Worm (Caenorhabditis elegans) whole organism, L4 larva: Measurements from ENCODE around the gene F40F9.10.

Experiments
- ZK546.5 ChIP-seq, 2 experiments: sonication (generic microtip); optimal IDR thresholded peaks; 2 replicates each; lab custom pipeline; 2017; ENCODE audit warnings: missing biosample characterization in 2 of 2, missing genetic modification characterization in 2 of 2
- aly-2 ChIP-seq: sonication (generic microtip); optimal IDR thresholded peaks from 2 replicates; lab custom pipeline; 2018; ENCODE audit warnings: missing biosample characterization, missing genetic modification characterization
- ama-1 ChIP-seq: fragments of 150-350 bp; optimal IDR thresholded peaks from 2 replicates; lab custom pipeline; 2014; ENCODE audit warnings: inconsistent platforms, mixed read lengths
- arid-1 ChIP-seq: fragments of 200-800 bp; sonication (Bioruptor generic); conservative IDR thresholded peaks from 2 replicates; pipeline ENCODE4 v1.3.6; 2022; ENCODE audit warnings: missing genetic modification reagents, missing genetic modification characterization, missing compliant biosample characterization
- attf-4 ChIP-seq: sonication (generic microtip); optimal IDR thresholded peaks from 3 replicates; lab custom pipeline; 2017; ENCODE audit warnings: missing biosample characterization, missing genetic modification characterization
- ceh-20 ChIP-seq: fragments of 200-800 bp; sonication (Bioruptor generic); IDR thresholded peaks from 2 replicates; pipeline ENCODE4 v1.3.6; 2022; ENCODE audit warnings: missing genetic modification reagents, missing genetic modification characterization, missing compliant biosample characterization
- ceh-28 ChIP-seq: fragments of 150-350 bp; optimal IDR thresholded peaks from 2 replicates; lab custom pipeline; 2014; ENCODE audit warnings: missing biosample characterization, missing genetic modification reagents, missing genetic modification characterization
- ceh-32 ChIP-seq: sonication (generic microtip); optimal IDR thresholded peaks from 2 replicates; lab custom pipeline; 2016; ENCODE audit warnings: mild to moderate bottlenecking, missing genetic modification characterization, missing compliant biosample characterization; ENCODE audit not compliant: poor library complexity
- ceh-62 ChIP-seq: sonication (generic microtip); optimal IDR thresholded peaks from 2 replicates; lab custom pipeline; 2017; ENCODE audit warnings: missing biosample characterization, missing genetic modification characterization
- ceh-82 ChIP-seq: sonication (generic microtip); optimal IDR thresholded peaks from 2 replicates; lab custom pipeline; 2017; ENCODE audit warnings: missing biosample characterization, missing genetic modification characterization
- daf-16 ChIP-seq, 3 experiments: sonication (generic microtip); optimal IDR thresholded peaks; 2 replicates each; lab custom pipeline; 2016 to 2017; ENCODE audit warnings: missing genetic modification characterization in 3 of 3, missing genetic modification reagents in 3 of 3, mild to moderate bottlenecking in 2 of 3, missing compliant biosample characterization in 2 of 3, missing biosample characterization in 1 of 3, moderate library complexity in 1 of 3
- daf-8 ChIP-seq: fragments of 200-800 bp; sonication (Bioruptor generic); IDR thresholded peaks from 2 replicates; pipeline ENCODE4 v1.3.6; 2022; ENCODE audit warnings: missing genetic modification characterization, missing compliant biosample characterization
- dmd-6 ChIP-seq: fragments of 200-800 bp; sonication (Bioruptor generic); IDR thresholded peaks from 2 replicates; pipeline ENCODE4 v1.3.6; 2022; ENCODE audit warnings: missing genetic modification reagents, missing genetic modification characterization, missing compliant biosample characterization
- dmd-8 ChIP-seq: fragments of 200-800 bp; sonication (Bioruptor generic); IDR thresholded peaks from 2 replicates; pipeline ENCODE4 v1.3.6; 2022; ENCODE audit warnings: missing genetic modification characterization, missing compliant biosample characterization
- dmd-9 ChIP-seq: fragments of 200-800 bp; sonication (Bioruptor generic); IDR thresholded peaks from 2 replicates; pipeline ENCODE4 v1.3.6; 2022; ENCODE audit warnings: missing genetic modification reagents, missing genetic modification characterization, missing compliant biosample characterization
- duxl-1 ChIP-seq: sonication (generic microtip); optimal IDR thresholded peaks from 2 replicates; lab custom pipeline; 2016; ENCODE audit warnings: mild to moderate bottlenecking, missing genetic modification characterization, moderate library complexity, missing compliant biosample characterization; ENCODE audit not compliant: poor library complexity
- gei-8 ChIP-seq: fragments of 200-800 bp; sonication (Bioruptor generic); optimal IDR thresholded peaks from 2 replicates; lab custom pipeline; 2018; ENCODE audit warnings: mild to moderate bottlenecking, missing genetic modification characterization, missing compliant biosample characterization
- hlh-11 ChIP-seq: fragments of 200-800 bp; sonication (Bioruptor generic); optimal IDR thresholded peaks from 2 replicates; lab custom pipeline; 2018; ENCODE audit warnings: mild to moderate bottlenecking, missing genetic modification characterization, missing compliant biosample characterization
- hlh-30 ChIP-seq: sonication (generic microtip); optimal IDR thresholded peaks from 2 replicates; lab custom pipeline; 2017; ENCODE audit warnings: antibody characterized with exemption, mild to moderate bottlenecking, missing genetic modification characterization, missing compliant biosample characterization; ENCODE audit not compliant: insufficient read depth
- lin-13 ChIP-seq: fragments of 150-350 bp; optimal IDR thresholded peaks from 2 replicates; lab custom pipeline; 2014; ENCODE audit warnings: missing biosample characterization, missing genetic modification reagents, missing genetic modification characterization
- lin-29 ChIP-seq: fragments of 200-800 bp; sonication (Bioruptor generic); IDR thresholded peaks from 2 replicates; pipeline ENCODE4 v1.3.6; 2022; ENCODE audit warnings: missing genetic modification reagents, missing genetic modification characterization, missing compliant biosample characterization
- lin-38 ChIP-seq: fragments of 200-800 bp; sonication (Bioruptor generic); IDR thresholded peaks from 2 replicates; pipeline ENCODE4 v1.3.6; 2022; ENCODE audit warnings: missing genetic modification reagents, missing genetic modification characterization, missing compliant biosample characterization
- lin-39 ChIP-seq: fragments of 150-350 bp; optimal IDR thresholded peaks from 2 replicates; lab custom pipeline; 2014; ENCODE audit warnings: missing biosample characterization, missing genetic modification reagents, missing genetic modification characterization
- lir-3 ChIP-seq: sonication (generic microtip); optimal IDR thresholded peaks from 2 replicates; lab custom pipeline; 2016; ENCODE audit warnings: mild to moderate bottlenecking, missing genetic modification characterization, missing compliant biosample characterization
- madf-5 ChIP-seq, 2 experiments: fragments of 200-800 bp; sonication (Bioruptor generic); IDR thresholded peaks; 2 replicates each; pipeline ENCODE4 v1.3.6; 2022; ENCODE audit warnings: missing compliant biosample characterization in 2 of 2, missing genetic modification characterization in 2 of 2
- mdl-1 ChIP-seq, 2 experiments: fragments of 150-350 bp in 1 of 2; sonication (generic microtip) in 1 of 2; optimal IDR thresholded peaks; 2 replicates each; lab custom pipeline; 2014 to 2017; ENCODE audit warnings: missing biosample characterization in 2 of 2, missing genetic modification characterization in 2 of 2
- mep-1 ChIP-seq: fragments of 150-350 bp; sonication (generic microtip); optimal IDR thresholded peaks from 3 replicates; lab custom pipeline; 2014; ENCODE audit warnings: missing biosample characterization, missing genetic modification characterization
- nhr-11 ChIP-seq: fragments of 150-350 bp; optimal IDR thresholded peaks from 2 replicates; lab custom pipeline; 2014; ENCODE audit warnings: missing biosample characterization, missing genetic modification characterization
- nhr-25 ChIP-seq: sonication (generic microtip); optimal IDR thresholded peaks from 2 replicates; lab custom pipeline; 2017; ENCODE audit warnings: missing genetic modification characterization, mild to moderate bottlenecking, missing compliant biosample characterization, antibody characterized with exemption, moderate library complexity, borderline replicate concordance; ENCODE audit not compliant: insufficient read depth
- nhr-28 ChIP-seq: fragments of 150-350 bp; optimal IDR thresholded peaks from 2 replicates; lab custom pipeline; 2014; ENCODE audit warnings: missing biosample characterization, missing genetic modification characterization
- nhr-41 ChIP-seq: fragments of 200-800 bp; sonication (Bioruptor generic); IDR thresholded peaks from 2 replicates; pipeline ENCODE4 v1.3.6; 2022; ENCODE audit warnings: missing genetic modification reagents, missing genetic modification characterization, missing compliant biosample characterization
- nhr-48 ChIP-seq: sonication (generic microtip); optimal IDR thresholded peaks from 2 replicates; lab custom pipeline; 2016; ENCODE audit warnings: mild to moderate bottlenecking, missing genetic modification characterization, missing compliant biosample characterization
- nhr-6 ChIP-seq: fragments of 150-350 bp; optimal IDR thresholded peaks from 2 replicates; lab custom pipeline; 2014; ENCODE audit warnings: missing biosample characterization, missing genetic modification characterization
- php-3 ChIP-seq: fragments of 200-800 bp; sonication (Bioruptor generic); IDR thresholded peaks from 2 replicates; pipeline ENCODE4 v1.3.6; 2022; ENCODE audit warnings: missing genetic modification reagents, missing genetic modification characterization, missing compliant biosample characterization
- pqm-1 ChIP-seq: sonication (generic microtip); optimal IDR thresholded peaks from 2 replicates; lab custom pipeline; 2017; ENCODE audit warnings: missing biosample characterization, missing genetic modification characterization
- rbr-2 ChIP-seq: sonication (generic microtip); optimal IDR thresholded peaks from 2 replicates; lab custom pipeline; 2016; ENCODE audit warnings: missing genotype, missing genetic modification characterization, missing compliant biosample characterization
- set-16 ChIP-seq: fragments of 200-800 bp; sonication (Bioruptor generic); IDR thresholded peaks from 2 replicates; pipeline ENCODE4 v1.3.6; 2022; ENCODE audit warnings: missing genetic modification reagents, missing genetic modification characterization, missing compliant biosample characterization
- skn-1 ChIP-seq: fragments of 150-350 bp; optimal IDR thresholded peaks from 2 replicates; lab custom pipeline; 2014; ENCODE audit warnings: missing biosample characterization, missing genetic modification characterization
- tag-97 ChIP-seq: fragments of 200-800 bp; sonication (Bioruptor generic); IDR thresholded peaks from 2 replicates; pipeline ENCODE4 v1.3.6; 2022; ENCODE audit warnings: missing genetic modification characterization, missing compliant biosample characterization
- tra-1 ChIP-seq: fragments of 200-800 bp; sonication (Bioruptor generic); IDR thresholded peaks from 2 replicates; pipeline ENCODE4 v1.3.6; 2022; ENCODE audit warnings: missing genetic modification reagents, missing genetic modification characterization, missing compliant biosample characterization
- unc-130 ChIP-seq: sonication (generic microtip); optimal IDR thresholded peaks from 2 replicates; lab custom pipeline; 2016; ENCODE audit warnings: missing genetic modification reagents, missing genetic modification characterization, missing compliant biosample characterization
- unc-39 ChIP-seq: sonication (generic microtip); optimal IDR thresholded peaks from 2 replicates; lab custom pipeline; 2017; ENCODE audit warnings: missing biosample characterization, missing genetic modification characterization
- unc-62 ChIP-seq, 3 experiments: fragments of 150-350 bp in 1 of 3; sonication (generic microtip); optimal IDR thresholded peaks in 2 of 3; peaks in 1 of 3; 1 replicate in 1 of 3; 2 replicates in 2 of 3; lab custom pipeline; 2014 to 2017; ENCODE audit warnings: missing biosample characterization in 3 of 3, missing genetic modification characterization in 3 of 3, missing genetic modification reagents in 3 of 3, missing genotype in 1 of 3
- zag-1 ChIP-seq: fragments of 150-350 bp; optimal IDR thresholded peaks from 2 replicates; lab custom pipeline; 2014; ENCODE audit warnings: missing biosample characterization, missing genetic modification characterization
- ztf-11 ChIP-seq: fragments of 150-350 bp; optimal IDR thresholded peaks from 2 replicates; lab custom pipeline; 2014; ENCODE audit warnings: missing biosample characterization, missing genetic modification characterization
- ztf-7 ChIP-seq: fragments of 150-350 bp; optimal IDR thresholded peaks from 2 replicates; lab custom pipeline; 2014; ENCODE audit warnings: missing biosample characterization, missing genetic modification characterization

F40F9.10 gene

ce11 chrV:9680260-9680659 is 33.2 kb downstream of the F40F9.10 start:
- TF ChIP-seq ZK546.5 (tag; optimal IDR thresholded peaks at IDR 0.05; lab: Kevin White, UChicago) (no peak), unc-62 (GFP tag; optimal IDR thresholded peaks at IDR 0.05 in 1 of 2; lab: Kevin White, UChicago) (peak in 1 of 2 experiments; percentile 91), unc-62 (tag; optimal IDR thresholded peaks at IDR 0.05; lab: Kevin White, UChicago) (no peak)

ce11 chrV:9679166-9679565 is 34.3 kb downstream of the F40F9.10 start, which contains the start of gene ZK287.9:
Gene ZK287.9 (plus strand): TSS chrV:9679357.
- TF ChIP-seq hlh-30 (tag; lab: Kevin White, UChicago) (no peak), lir-3 (tag; lab: Kevin White, UChicago) (no peak), lin-13 (GFP tag; lab: Kevin White, UChicago) (no peak), daf-8 (GFP tag; lab: Robert Waterston, UW) (no peak), unc-39 (no peak), lin-38 (GFP tag; lab: Robert Waterston, UW) (no peak), ceh-20 (0 out of 2 replicates have a peak, but pooled peaks have one; percentile 49), pqm-1 (tag; lab: Kevin White, UChicago) (peak; percentile 53), tra-1 (GFP tag; lab: Robert Waterston, UW) (peak; percentile 58; the same call in 1 of the 2 replicates), zag-1 (tag; lab: Kevin White, UChicago) (no peak), madf-5 (GFP tag; IDR thresholded peaks at IDR 0.05; lab: Robert Waterston, UW) (no peak), lin-29 (GFP tag; lab: Robert Waterston, UW) (no peak), ceh-32 (tag; lab: Kevin White, UChicago) (no peak), ama-1 (lab: Kevin White, UChicago) (no peak), php-3 (GFP tag; lab: Robert Waterston, UW) (peak; percentile 83), gei-8 (no peak), ceh-28 (tag; lab: Kevin White, UChicago) (no peak), mdl-1 (tag; optimal IDR thresholded peaks at IDR 0.05; lab: Kevin White, UChicago) (no peak), daf-16 (GFP tag; optimal IDR thresholded peaks at IDR 0.05; lab: Kevin White, UChicago) (no peak), daf-16 (tag; optimal IDR thresholded peaks at IDR 0.05; lab: Kevin White, UChicago) (no peak), tag-97 (no peak), attf-4 (tag; lab: Kevin White, UChicago) (no peak), nhr-6 (no peak), unc-62 (GFP tag; optimal IDR thresholded peaks at IDR 0.05 in 1 of 2; lab: Kevin White, UChicago) (peak in 1 of 2 experiments; percentile 49), unc-62 (tag; optimal IDR thresholded peaks at IDR 0.05; lab: Kevin White, UChicago) (no peak), lin-39 (tag; lab: Kevin White, UChicago) (no peak), skn-1 (tag; lab: Kevin White, UChicago) (no peak), ztf-11 (tag; lab: Kevin White, UChicago) (no peak), aly-2 (tag; lab: Kevin White, UChicago) (no peak), rbr-2 (tag; lab: Kevin White, UChicago) (no peak), hlh-11 (tag; lab: Kevin White, UChicago) (peak; percentile 70), arid-1 (GFP tag; lab: Robert Waterston, UW) (no peak), ceh-62 (tag; lab: Kevin White, UChicago) (no peak), mep-1 (no peak), duxl-1 (no peak), nhr-41 (GFP tag; lab: Robert Waterston, UW) (no peak), dmd-9 (GFP tag; lab: Robert Waterston, UW) (no peak), nhr-25 (tag; lab: Kevin White, UChicago) (no peak), set-16 (GFP tag; lab: Robert Waterston, UW) (no peak), dmd-8 (GFP tag; lab: Robert Waterston, UW) (no peak), nhr-11 (tag; lab: Kevin White, UChicago) (no peak), nhr-48 (tag; lab: Kevin White, UChicago) (no peak), dmd-6 (GFP tag; lab: Robert Waterston, UW) (peak; percentile 76), nhr-28 (tag; lab: Kevin White, UChicago) (peak; percentile 43), ztf-7 (tag; lab: Kevin White, UChicago) (no peak), unc-130 (GFP tag; lab: Kevin White, UChicago) (no peak), ceh-82 (no peak)
